Worm (Caenorhabditis elegans): ENCODE results near the gene nhr-253.

ce11 chrV:424140-424539 lies 27.7 kb downstream of the nhr-253 start, which contains the start of gene B0554.5:
- no peak for TF ChIP-seq zag-1 (tag; optimal IDR thresholded peaks at IDR 0.05)
- TF ChIP-seq lin-13 (GFP tag; optimal IDR thresholded peaks at IDR 0.05), result no peak
- no peak for TF ChIP-seq lsy-2 (tag; optimal IDR thresholded peaks at IDR 0.05)
- no peak for TF ChIP-seq ztf-11 (tag; optimal IDR thresholded peaks at IDR 0.05)
- no peak for TF ChIP-seq snpc-4 (tag; optimal IDR thresholded peaks at IDR 0.05)
- no peak for TF ChIP-seq elt-3 (tag; optimal IDR thresholded peaks at IDR 0.05)
- no peak for TF ChIP-seq nhr-12 (tag; optimal IDR thresholded peaks at IDR 0.05)
- TF ChIP-seq ceh-82 (tag; optimal IDR thresholded peaks at IDR 0.05), result no peak
- no peak for TF ChIP-seq fos-1 (tag; optimal IDR thresholded peaks at IDR 0.05)
- TF ChIP-seq nhr-77 (tag; optimal IDR thresholded peaks at IDR 0.05), result no peak
- TF ChIP-seq elt-1 (tag; optimal IDR thresholded peaks at IDR 0.05), result no peak
- TF ChIP-seq dmd-4 (tag; optimal IDR thresholded peaks at IDR 0.05), result no peak
- TF ChIP-seq unc-55 (GFP tag; optimal IDR thresholded peaks at IDR 0.05), result no peak
- TF ChIP-seq blmp-1 (tag; optimal IDR thresholded peaks at IDR 0.05; ENCODE audit: insufficient read depth), result no peak
